Worm (Caenorhabditis elegans) whole organism, L2 larva: ENCODE measurements around the gene F12A10.1.
A peak's percentile ranks its signal among the peaks of the same experiment; 100 is the strongest.

Experiments used
- C34F6.9 ChIP-seq: fragments of 150-350 bp; optimal IDR thresholded peaks from 2 replicates; lab custom pipeline; 2014; ENCODE audit warnings: missing biosample characterization, missing genetic modification characterization
- F13H6.1 ChIP-seq: sonication (generic microtip); optimal IDR thresholded peaks from 2 replicates; lab custom pipeline; 2016; ENCODE audit warnings: missing genetic modification characterization, missing compliant biosample characterization
- Y55F3AM.14 ChIP-seq: fragments of 200-800 bp; sonication (Bioruptor generic); optimal IDR thresholded peaks from 2 replicates; lab custom pipeline; 2018; ENCODE audit warnings: mild to moderate bottlenecking, missing genetic modification characterization, missing compliant biosample characterization
- ZK546.5 ChIP-seq: sonication (generic microtip); optimal IDR thresholded peaks from 2 replicates; lab custom pipeline; 2017; ENCODE audit warnings: missing biosample characterization, missing genetic modification characterization
- alr-1 ChIP-seq: fragments of 150-350 bp; optimal IDR thresholded peaks from 2 replicates; lab custom pipeline; 2014; ENCODE audit warnings: missing biosample characterization, missing genetic modification characterization
- ceh-16 ChIP-seq: fragments of 150-350 bp; optimal IDR thresholded peaks from 2 replicates; lab custom pipeline; 2014; ENCODE audit warnings: missing biosample characterization, missing genetic modification characterization
- ceh-82 ChIP-seq: fragments of 150-350 bp; optimal IDR thresholded peaks from 2 replicates; lab custom pipeline; 2014; ENCODE audit warnings: missing biosample characterization, missing genetic modification characterization
- dmd-4 ChIP-seq: sonication (generic microtip); optimal IDR thresholded peaks from 2 replicates; lab custom pipeline; 2017; ENCODE audit warnings: missing biosample characterization, missing genetic modification characterization
- egl-27 ChIP-seq: sonication (generic microtip); optimal IDR thresholded peaks from 3 replicates; lab custom pipeline; 2017; ENCODE audit warnings: missing biosample characterization, missing genetic modification reagents, missing genetic modification characterization
- elt-1 ChIP-seq: fragments of 150-350 bp; optimal IDR thresholded peaks from 2 replicates; lab custom pipeline; 2014; ENCODE audit warnings: missing biosample characterization, missing genetic modification characterization
- elt-3 ChIP-seq: sonication (generic microtip); optimal IDR thresholded peaks from 2 replicates; lab custom pipeline; 2017; ENCODE audit warnings: missing biosample characterization, missing genetic modification characterization
- fos-1 ChIP-seq: fragments of 150-350 bp; optimal IDR thresholded peaks from 2 replicates; lab custom pipeline; 2014; ENCODE audit warnings: missing biosample characterization, missing genetic modification characterization
- gmeb-1 ChIP-seq: fragments of 150-350 bp; optimal IDR thresholded peaks from 2 replicates; lab custom pipeline; 2014; ENCODE audit warnings: missing biosample characterization, missing genetic modification characterization
- lin-13 ChIP-seq: fragments of 150-350 bp; optimal IDR thresholded peaks from 2 replicates; lab custom pipeline; 2014; ENCODE audit warnings: missing biosample characterization, missing genetic modification reagents, missing genetic modification characterization
- mbf-1 ChIP-seq: sonication (generic microtip); optimal IDR thresholded peaks from 2 replicates; lab custom pipeline; 2017; ENCODE audit warnings: missing biosample characterization, missing genetic modification characterization
- nhr-10 ChIP-seq: sonication (generic microtip); optimal IDR thresholded peaks from 2 replicates; lab custom pipeline; 2017; ENCODE audit warnings: missing biosample characterization, missing genetic modification characterization
- nhr-129 ChIP-seq: fragments of 150-350 bp; optimal IDR thresholded peaks from 2 replicates; lab custom pipeline; 2014; ENCODE audit warnings: missing biosample characterization, missing genetic modification characterization
- nhr-21 ChIP-seq: fragments of 150-350 bp; optimal IDR thresholded peaks from 2 replicates; lab custom pipeline; 2014; ENCODE audit warnings: missing biosample characterization, missing genetic modification characterization
- nhr-23 ChIP-seq: fragments of 150-350 bp; optimal IDR thresholded peaks from 2 replicates; lab custom pipeline; 2014; ENCODE audit warnings: missing biosample characterization, missing genetic modification reagents, missing genetic modification characterization
- nhr-25 ChIP-seq: fragments of 150-350 bp; sonication (generic microtip); optimal IDR thresholded peaks from 3 replicates; lab custom pipeline; 2014; ENCODE audit warnings: missing biosample characterization, missing genetic modification characterization
- nhr-6 ChIP-seq: fragments of 150-350 bp; optimal IDR thresholded peaks from 2 replicates; lab custom pipeline; 2014; ENCODE audit warnings: missing biosample characterization, missing genetic modification characterization
- peb-1 ChIP-seq: fragments of 150-350 bp; optimal IDR thresholded peaks from 2 replicates; lab custom pipeline; 2014; ENCODE audit warnings: missing biosample characterization, missing genetic modification characterization
- sem-4 ChIP-seq: fragments of 150-350 bp; optimal IDR thresholded peaks from 2 replicates; lab custom pipeline; 2014; ENCODE audit warnings: missing biosample characterization, missing genetic modification reagents, missing genetic modification characterization
- skn-1 ChIP-seq: sonication (generic microtip); optimal IDR thresholded peaks from 2 replicates; lab custom pipeline; 2017; ENCODE audit warnings: missing biosample characterization, missing genetic modification characterization
- sma-3 ChIP-seq: sonication (generic microtip); optimal IDR thresholded peaks from 2 replicates; lab custom pipeline; 2016; ENCODE audit warnings: missing genetic modification reagents, missing genetic modification characterization, missing compliant biosample characterization
- sma-9 ChIP-seq, 2 experiments: fragments of 150-350 bp in 1 of 2; sonication (generic microtip) in 1 of 2; optimal IDR thresholded peaks; 2 replicates each; lab custom pipeline; 2014 to 2016; ENCODE audit warnings: missing genetic modification characterization in 2 of 2, mild to moderate bottlenecking in 1 of 2, missing biosample characterization in 1 of 2, missing compliant biosample characterization in 1 of 2, missing genetic modification reagents in 1 of 2, moderate library complexity in 1 of 2
- snpc-4 ChIP-seq: fragments of 150-350 bp; optimal IDR thresholded peaks from 2 replicates; lab custom pipeline; 2014; ENCODE audit warnings: missing biosample characterization, missing genetic modification characterization
- unc-39 ChIP-seq: fragments of 150-350 bp; optimal IDR thresholded peaks from 2 replicates; lab custom pipeline; 2014; ENCODE audit warnings: missing biosample characterization, missing genetic modification characterization
- unc-55 ChIP-seq: fragments of 150-350 bp; sonication (generic microtip); optimal IDR thresholded peaks from 3 replicates; lab custom pipeline; 2014; ENCODE audit warnings: missing biosample characterization, missing genetic modification reagents, missing genetic modification characterization
- unc-62 ChIP-seq: fragments of 150-350 bp; optimal IDR thresholded peaks from 2 replicates; lab custom pipeline; 2014; ENCODE audit warnings: missing biosample characterization, missing genetic modification reagents, missing genetic modification characterization
- zag-1 ChIP-seq: fragments of 150-350 bp; optimal IDR thresholded peaks from 2 replicates; lab custom pipeline; 2014; ENCODE audit warnings: missing biosample characterization, missing genetic modification characterization
- ztf-1 ChIP-seq: fragments of 200-800 bp; sonication (Bioruptor generic); conservative IDR thresholded peaks from 2 replicates; pipeline ENCODE4 v1.3.6; 2022; ENCODE audit warnings: missing genetic modification characterization, missing compliant biosample characterization
- ztf-4 ChIP-seq: fragments of 150-350 bp; optimal IDR thresholded peaks from 2 replicates; lab custom pipeline; 2014; ENCODE audit warnings: missing biosample characterization, missing genetic modification characterization

F12A10.1 gene

DNA sequence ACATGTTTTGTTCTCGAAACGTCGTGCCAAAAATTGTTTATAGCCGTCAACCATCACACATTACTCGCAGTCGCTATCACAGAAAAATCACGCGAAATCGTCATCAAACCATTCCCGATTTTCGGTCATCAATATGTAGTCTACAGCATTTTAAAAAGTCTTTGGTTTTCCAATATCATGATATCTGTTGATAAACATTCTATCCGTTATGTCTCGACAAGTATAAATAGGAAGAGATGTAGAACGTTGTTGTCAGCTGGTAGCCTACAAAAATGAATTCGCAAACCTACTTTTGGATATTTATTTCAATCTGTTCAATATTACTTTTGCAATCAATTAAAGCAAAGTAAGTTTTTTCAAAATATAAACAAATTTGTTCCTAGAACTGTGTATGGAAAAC, at the start of gene F12A10.1:
Gene F12A10.1, plus strand, starts transcription at position 166 of the 400 bp plus-strand sequence.
- no peak for TF ChIP-seq elt-1 (tag; lab: Kevin White, UChicago)
- peak; percentile 1 for TF ChIP-seq nhr-21 (tag; lab: Kevin White, UChicago)
- no peak for TF ChIP-seq zag-1 (tag; lab: Kevin White, UChicago)
- TF ChIP-seq fos-1 (tag; lab: Kevin White, UChicago): peak; percentile 4
- no peak for TF ChIP-seq ceh-82
- TF ChIP-seq sma-3 (GFP tag; lab: Kevin White, UChicago): peak; percentile 1
- no peak for TF ChIP-seq lin-13 (GFP tag; lab: Kevin White, UChicago)

DNA sequence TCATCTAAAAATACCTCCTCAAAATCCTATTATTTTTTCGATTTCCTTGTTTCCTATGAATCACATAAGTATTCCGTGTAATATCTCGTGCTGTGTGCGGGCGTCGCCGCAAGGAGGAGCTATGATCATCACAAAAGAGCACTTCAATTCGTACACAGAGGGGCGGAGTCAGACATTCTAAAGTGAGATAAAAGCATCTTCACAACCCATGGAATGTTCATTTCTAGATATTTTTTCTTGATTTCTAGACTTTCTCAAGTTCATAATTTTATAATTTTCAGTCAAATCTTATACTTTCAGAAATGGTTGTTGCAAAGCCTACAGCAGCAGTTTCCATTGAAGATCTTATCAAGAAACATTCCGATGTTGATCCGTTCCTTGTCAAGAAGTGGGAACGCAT, 49.0 kb upstream of the F12A10.1 start, which contains the start of gene cex-1:
Gene cex-1, plus strand, starts transcription at position 301 of the 400 bp plus-strand sequence.
- TF ChIP-seq ceh-16 (no peak), nhr-25 (tag; lab: Kevin White, UChicago) (no peak), nhr-10 (tag; lab: Kevin White, UChicago) (no peak), unc-62 (GFP tag; lab: Kevin White, UChicago) (no peak), nhr-129 (no peak), C34F6.9 (no peak), unc-39 (tag; lab: Kevin White, UChicago) (no peak), fos-1 (tag; lab: Kevin White, UChicago) (no peak), sem-4 (tag; lab: Kevin White, UChicago) (no peak), mbf-1 (tag; lab: Kevin White, UChicago) (no peak), ceh-82 (no peak), nhr-23 (tag; lab: Kevin White, UChicago) (no peak), snpc-4 (no peak), lin-13 (GFP tag; lab: Kevin White, UChicago) (no peak), sma-3 (GFP tag; lab: Kevin White, UChicago) (no peak)

ce11 chrII:5449219-5449618, 47.1 kb upstream of the F12A10.1 start:
- TF ChIP-seq fos-1 (tag; lab: Kevin White, UChicago) (no peak), ceh-16 (no peak), elt-3 (no peak), nhr-23 (tag; lab: Kevin White, UChicago) (no peak), sma-9 (GFP tag; optimal IDR thresholded peaks at IDR 0.05; lab: Kevin White, UChicago) (peak; percentile 60), sma-9 (tag; optimal IDR thresholded peaks at IDR 0.05; lab: Kevin White, UChicago) (no peak), elt-1 (tag; lab: Kevin White, UChicago) (no peak), alr-1 (no peak), sma-3 (GFP tag; lab: Kevin White, UChicago) (no peak), F13H6.1 (tag; lab: Kevin White, UChicago) (peak; percentile 52), unc-55 (GFP tag; lab: Kevin White, UChicago) (no peak), ZK546.5 (tag; lab: Kevin White, UChicago) (no peak), gmeb-1 (tag; lab: Kevin White, UChicago) (no peak)

ce11 chrII:5449620-5450019, 46.7 kb upstream of the F12A10.1 start:
- peak; percentile 56 for TF ChIP-seq sma-3 (GFP tag; lab: Kevin White, UChicago)
- TF ChIP-seq unc-62 (GFP tag; lab: Kevin White, UChicago): no peak
- TF ChIP-seq unc-55 (GFP tag; lab: Kevin White, UChicago): no peak
- no peak for TF ChIP-seq egl-27 (tag; lab: Kevin White, UChicago)
- TF ChIP-seq skn-1: no peak

DNA sequence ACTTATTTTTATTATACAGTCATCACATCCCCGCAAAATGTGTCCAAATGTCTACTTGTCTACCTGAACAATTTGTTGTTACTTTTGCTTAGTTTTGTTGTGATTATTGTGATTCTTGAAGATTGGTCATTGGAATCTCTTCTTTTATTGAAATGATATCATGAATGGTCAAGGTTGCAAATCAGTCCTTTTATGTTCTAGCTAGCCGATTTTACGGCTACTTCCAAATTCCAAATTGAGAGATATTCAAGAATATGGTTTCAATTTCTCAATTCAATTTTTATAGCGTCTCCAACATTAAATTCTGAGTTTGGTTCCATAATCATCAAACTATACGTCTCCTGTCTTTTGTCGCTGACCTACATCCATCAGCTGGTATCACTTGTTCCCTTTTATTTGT, 45.1 kb upstream of the F12A10.1 start:
- TF ChIP-seq Y55F3AM.14 (GFP tag; lab: Kevin White, UChicago) (no peak), ztf-4 (tag; lab: Kevin White, UChicago) (no peak), mbf-1 (tag; lab: Kevin White, UChicago) (no peak), dmd-4 (tag; lab: Kevin White, UChicago) (no peak), nhr-6 (no peak), peb-1 (no peak), ztf-1 (GFP tag; lab: Robert Waterston, UW) (no peak), elt-1 (tag; lab: Kevin White, UChicago) (no peak), ZK546.5 (tag; lab: Kevin White, UChicago) (no peak)
